Fruit fly (Drosophila melanogaster) whole organism, prepupa: ENCODE measurements around the gene Bsg.

Experiments
- Blimp-1 ChIP-seq: fragments of 200-800 bp; sonication (Bioruptor generic); optimal IDR thresholded peaks from 3 replicates; lab custom pipeline; 2017; ENCODE audit warnings: missing biosample characterization, missing genetic modification characterization, mild to moderate bottlenecking, moderate library complexity, missing genetic modification reagents
- CG15336 ChIP-seq: fragments of 200-800 bp; sonication (Bioruptor generic); IDR thresholded peaks from 2 replicates; pipeline ENCODE4 v1.3.6; 2022; ENCODE audit warnings: missing biosample characterization, missing genetic modification characterization
- CG4318 ChIP-seq: fragments of 200-800 bp; sonication (Bioruptor generic); optimal IDR thresholded peaks from 3 replicates; lab custom pipeline; 2017; ENCODE audit warnings: missing biosample characterization, mild to moderate bottlenecking, missing genetic modification characterization
- CG9139 ChIP-seq: fragments of 200-800 bp; sonication (Bioruptor generic); optimal IDR thresholded peaks from 3 replicates; lab custom pipeline; 2017; ENCODE audit warnings: missing biosample characterization, mild to moderate bottlenecking, missing genetic modification characterization
- Lpt ChIP-seq: fragments of 200-800 bp; sonication (Bioruptor generic); optimal IDR thresholded peaks from 3 replicates; lab custom pipeline; 2016; ENCODE audit warnings: missing biosample characterization, missing genetic modification characterization
- Sox15 ChIP-seq: fragments of 200-800 bp; sonication (Bioruptor generic); optimal IDR thresholded peaks from 3 replicates; lab custom pipeline; 2016; ENCODE audit warnings: missing biosample characterization, missing genetic modification characterization

dm6 chr2L:8043282-8043668 is 39.9 kb upstream of the Bsg start, which contains the start of gene Megf8:
- TF ChIP-seq CG9139 (GFP tag; lab: Kevin White, UChicago) = no peak
- no peak for TF ChIP-seq Sox15 (GFP tag; lab: Kevin White, UChicago)
- TF ChIP-seq Blimp-1 (GFP tag; lab: Kevin White, UChicago) = peak; percentile 100
- TF ChIP-seq Lpt (GFP tag; lab: Kevin White, UChicago) = no peak
- TF ChIP-seq CG15336 (GFP tag; lab: Robert Waterston, UW) = no peak
- no peak for TF ChIP-seq CG4318 (GFP tag; lab: Kevin White, UChicago)
